Worm (Caenorhabditis elegans): ENCODE data around the gene chil-1.
"Not testable (repeated sequence)": the region's sequence is repeated elsewhere in the genome, so short reads cannot be mapped to it uniquely, and the experiment has no call there.

DNA sequence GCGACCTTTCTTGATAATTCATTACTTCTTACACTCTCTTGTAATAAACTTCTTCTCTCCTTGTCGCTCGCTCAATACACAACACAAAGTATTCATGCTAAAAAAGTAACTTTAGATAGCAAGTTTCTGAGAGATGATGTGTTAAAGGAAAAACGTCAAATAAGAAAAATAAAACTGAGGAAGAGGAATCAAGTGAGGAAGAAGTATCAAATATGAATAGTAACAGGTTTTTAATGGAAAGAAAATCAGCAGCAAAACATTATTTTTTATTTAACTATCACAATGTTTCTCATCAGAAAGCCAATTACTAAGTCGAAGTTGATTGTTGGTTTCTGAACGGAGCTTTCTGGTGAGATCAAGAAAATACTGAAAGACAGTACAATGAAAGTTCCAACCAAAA lies at the start of gene chil-1:
- not testable (repeated sequence) for TF ChIP-seq elt-3 (tag; optimal IDR thresholded peaks at IDR 0.05); sem-2 (GFP tag; optimal IDR thresholded peaks at IDR 0.05); mls-2 (tag; optimal IDR thresholded peaks at IDR 0.05); nhr-237 (tag; optimal IDR thresholded peaks at IDR 0.05); ztf-11 (tag; optimal IDR thresholded peaks at IDR 0.05); M03D4.4 (tag; optimal IDR thresholded peaks at IDR 0.05)
